Fruit fly (Drosophila melanogaster) whole organism, embryonic: ENCODE results near the gene CG31792.

Experiments
- Ada2b ChIP-seq: fragments of 200-800 bp; sonication (Bioruptor generic); IDR thresholded peaks from 2 replicates; pipeline ENCODE4 v1.3.6; 2022; ENCODE audit warnings: missing biosample characterization, missing genetic modification characterization
- Asciz ChIP-seq: fragments of 200-800 bp; sonication (Bioruptor generic); optimal IDR thresholded peaks from 2 replicates; lab custom pipeline; 2017; ENCODE audit warnings: missing biosample characterization, mild to moderate bottlenecking, missing genetic modification characterization, missing genetic modification reagents
- BtbVII ChIP-seq: fragments of 200-800 bp; sonication (Bioruptor generic); optimal IDR thresholded peaks from 3 replicates; lab custom pipeline; 2017; ENCODE audit warnings: missing biosample characterization, mild to moderate bottlenecking, missing genetic modification characterization
- CG13894 ChIP-seq: fragments of 200-800 bp; sonication (Bioruptor generic); optimal IDR thresholded peaks from 3 replicates; lab custom pipeline; 2018; ENCODE audit warnings: missing biosample characterization, mild to moderate bottlenecking, missing genetic modification characterization, moderate library complexity
- CG17802 ChIP-seq: fragments of 200-800 bp; sonication (Bioruptor generic); optimal IDR thresholded peaks from 2 replicates; lab custom pipeline; 2018; ENCODE audit warnings: missing biosample characterization, mild to moderate bottlenecking, missing genetic modification characterization, moderate library complexity
- CG2116 ChIP-seq: fragments of 200-800 bp; sonication (Bioruptor generic); optimal IDR thresholded peaks from 3 replicates; lab custom pipeline; 2018; ENCODE audit warnings: missing biosample characterization, mild to moderate bottlenecking, missing genetic modification characterization
- CG31441 ChIP-seq: fragments of 200-800 bp; sonication (Bioruptor generic); IDR thresholded peaks from 2 replicates; pipeline ENCODE4 v1.3.6; 2022; ENCODE audit warnings: missing biosample characterization, missing genetic modification characterization
- CG34376 ChIP-seq: fragments of 200-800 bp; sonication (Bioruptor generic); optimal IDR thresholded peaks from 2 replicates; lab custom pipeline; 2018; ENCODE audit warnings: missing biosample characterization, mild to moderate bottlenecking, missing genetic modification characterization
- CG6689 ChIP-seq: fragments of 200-800 bp; sonication (Bioruptor generic); IDR thresholded peaks from 2 replicates; pipeline ENCODE4 v1.3.6; 2022; ENCODE audit warnings: missing biosample characterization, missing genetic modification characterization
- CG7357 ChIP-seq: fragments of 200-800 bp; sonication (Bioruptor generic); IDR thresholded peaks from 3 replicates; pipeline ENCODE4 v1.3.6; 2022; ENCODE audit warnings: missing biosample characterization, missing genetic modification characterization
- CG7786 ChIP-seq: fragments of 200-800 bp; sonication (Bioruptor generic); optimal IDR thresholded peaks from 2 replicates; lab custom pipeline; 2016; ENCODE audit warnings: missing biosample characterization, missing genetic modification characterization
- CG7928 ChIP-seq: fragments of 200-800 bp; sonication (Bioruptor generic); optimal IDR thresholded peaks from 2 replicates; lab custom pipeline; 2017; ENCODE audit warnings: missing biosample characterization, mild to moderate bottlenecking, missing genetic modification characterization
- CG8944 ChIP-seq: fragments of 200-800 bp; sonication (Bioruptor generic); optimal IDR thresholded peaks from 3 replicates; lab custom pipeline; 2016; ENCODE audit warnings: missing biosample characterization, missing genetic modification characterization
- CG9215 ChIP-seq: fragments of 200-800 bp; sonication (Bioruptor generic); IDR thresholded peaks from 2 replicates; pipeline ENCODE4 v1.3.6; 2022; ENCODE audit warnings: missing biosample characterization, missing genetic modification characterization
- CG9727 ChIP-seq: fragments of 200-800 bp; sonication (Bioruptor generic); optimal IDR thresholded peaks from 3 replicates; lab custom pipeline; 2017; ENCODE audit warnings: missing biosample characterization, mild to moderate bottlenecking, missing genetic modification characterization
- Chrac-16 ChIP-seq: fragments of 200-800 bp; sonication (Bioruptor generic); optimal IDR thresholded peaks from 3 replicates; lab custom pipeline; 2016; ENCODE audit warnings: missing biosample characterization, missing genetic modification characterization
- CoRest ChIP-seq: fragments of 200-800 bp; sonication (Bioruptor generic); optimal IDR thresholded peaks from 3 replicates; lab custom pipeline; 2018; ENCODE audit warnings: missing biosample characterization, mild to moderate bottlenecking, missing genetic modification characterization, moderate library complexity
- Doc2 ChIP-seq: fragments of 200-800 bp; sonication (Bioruptor generic); IDR thresholded peaks from 2 replicates; pipeline ENCODE4 v1.3.6; 2022; ENCODE audit warnings: missing biosample characterization, missing genetic modification characterization
- Gsc ChIP-seq: fragments of 200-800 bp; sonication (Bioruptor generic); IDR thresholded peaks from 2 replicates; pipeline ENCODE4 v1.3.6; 2022; ENCODE audit warnings: missing biosample characterization, missing genetic modification characterization
- HLH4C ChIP-seq: fragments of 200-800 bp; sonication (Bioruptor generic); IDR thresholded peaks from 3 replicates; pipeline ENCODE4 v1.3.6; 2022; ENCODE audit warnings: missing biosample characterization, missing genetic modification characterization; ENCODE audit not compliant: partially characterized antibody
- Hey ChIP-seq: fragments of 200-800 bp; sonication (Bioruptor generic); optimal IDR thresholded peaks from 3 replicates; lab custom pipeline; 2018; ENCODE audit warnings: missing biosample characterization, mild to moderate bottlenecking, missing genetic modification characterization
- HmgZ ChIP-seq: fragments of 200-800 bp; sonication (Bioruptor generic); optimal IDR thresholded peaks from 2 replicates; lab custom pipeline; 2018; ENCODE audit warnings: missing biosample characterization, mild to moderate bottlenecking, missing genetic modification characterization
- Hr39 ChIP-seq: fragments of >200 bp; optimal IDR thresholded peaks from 2 replicates; lab custom pipeline; 2017
- Hsf ChIP-seq: fragments of 200-800 bp; sonication (Bioruptor generic); optimal IDR thresholded peaks from 3 replicates; lab custom pipeline; 2016; ENCODE audit warnings: missing biosample characterization, missing genetic modification characterization
- Lpt ChIP-seq: fragments of >200 bp; optimal IDR thresholded peaks from 2 replicates; lab custom pipeline; 2018; ENCODE audit warnings: missing biosample characterization, missing genetic modification characterization
- MBD-R2 ChIP-seq: fragments of 200-800 bp; sonication (Bioruptor generic); IDR thresholded peaks from 2 replicates; pipeline ENCODE4 v1.3.6; 2022; ENCODE audit warnings: missing biosample characterization, missing genetic modification characterization
- MESR4 ChIP-seq: fragments of 200-800 bp; sonication (Bioruptor generic); optimal IDR thresholded peaks from 2 replicates; lab custom pipeline; 2018; ENCODE audit warnings: missing biosample characterization, mild to moderate bottlenecking, missing genetic modification characterization, moderate library complexity
- Neu2 ChIP-seq: fragments of 200-800 bp; sonication (Bioruptor generic); optimal IDR thresholded peaks from 3 replicates; lab custom pipeline; 2016; ENCODE audit warnings: missing biosample characterization, missing genetic modification characterization, borderline replicate concordance
- Six4 ChIP-seq: fragments of 200-800 bp; sonication (Bioruptor generic); optimal IDR thresholded peaks from 2 replicates; lab custom pipeline; 2016; ENCODE audit warnings: missing biosample characterization, missing genetic modification characterization
- ac ChIP-seq: fragments of 200-800 bp; sonication (Bioruptor generic); optimal IDR thresholded peaks from 3 replicates; lab custom pipeline; 2017; ENCODE audit warnings: missing biosample characterization, mild to moderate bottlenecking, missing genetic modification characterization
- aop ChIP-seq: fragments of 200-800 bp; sonication (Bioruptor generic); IDR thresholded peaks from 2 replicates; pipeline ENCODE4 v1.3.6; 2022; ENCODE audit warnings: missing biosample characterization, missing genetic modification characterization
- cad ChIP-seq: fragments of >200 bp; optimal IDR thresholded peaks from 2 replicates; lab custom pipeline; 2017; ENCODE audit warnings: missing biosample characterization, missing genetic modification characterization
- caup ChIP-seq: fragments of 200-800 bp; sonication (Bioruptor generic); optimal IDR thresholded peaks from 3 replicates; lab custom pipeline; 2017; ENCODE audit warnings: missing biosample characterization, mild to moderate bottlenecking, missing genetic modification characterization, moderate library complexity; ENCODE audit not compliant: severe bottlenecking
- corto ChIP-seq: fragments of 200-800 bp; sonication (Bioruptor generic); optimal IDR thresholded peaks from 2 replicates; lab custom pipeline; 2016; ENCODE audit warnings: missing biosample characterization, mild to moderate bottlenecking, missing genetic modification characterization, moderate library complexity
- cwo ChIP-seq: fragments of 200-800 bp; sonication (Bioruptor generic); optimal IDR thresholded peaks from 3 replicates; lab custom pipeline; 2017; ENCODE audit warnings: missing biosample characterization, missing genetic modification characterization, mild to moderate bottlenecking, moderate library complexity, missing genetic modification reagents
- dimm ChIP-seq: fragments of 200-800 bp; sonication (Bioruptor generic); IDR thresholded peaks from 2 replicates; pipeline ENCODE4 v1.3.6; 2022; ENCODE audit warnings: missing biosample characterization, missing genetic modification characterization
- gce ChIP-seq: fragments of 200-800 bp; sonication (Bioruptor generic); IDR thresholded peaks from 3 replicates; pipeline ENCODE4 v1.3.6; 2022; ENCODE audit warnings: missing biosample characterization, missing genetic modification characterization
- gro ChIP-seq: fragments of 200-800 bp; sonication (Bioruptor generic); optimal IDR thresholded peaks from 2 replicates; lab custom pipeline; 2016; ENCODE audit warnings: missing biosample characterization, missing genetic modification characterization
- gsb-n ChIP-seq: fragments of 200-800 bp; sonication (Bioruptor generic); optimal IDR thresholded peaks from 3 replicates; lab custom pipeline; 2018; ENCODE audit warnings: missing biosample characterization, mild to moderate bottlenecking, missing genetic modification characterization
- hb ChIP-seq: fragments of 200-800 bp; sonication (Bioruptor generic); IDR thresholded peaks from 3 replicates; pipeline ENCODE4 v1.3.6; 2022; ENCODE audit warnings: missing biosample characterization, missing genetic modification characterization; ENCODE audit not compliant: partially characterized antibody
- inv ChIP-seq: fragments of 200-800 bp; sonication (Bioruptor generic); IDR thresholded peaks from 2 replicates; pipeline ENCODE4 v1.3.6; 2022; ENCODE audit warnings: missing biosample characterization, missing genetic modification characterization; ENCODE audit not compliant: partially characterized antibody
- klu ChIP-seq: fragments of 200-800 bp; sonication (Bioruptor generic); IDR thresholded peaks from 2 replicates; pipeline ENCODE4 v1.3.6; 2022; ENCODE audit warnings: missing biosample characterization, missing genetic modification characterization
- lilli ChIP-seq: fragments of 200-800 bp; sonication (Bioruptor generic); optimal IDR thresholded peaks from 3 replicates; lab custom pipeline; 2016; ENCODE audit warnings: missing biosample characterization, missing genetic modification characterization
- nerfin-1 ChIP-seq: fragments of 200-800 bp; sonication (Bioruptor generic); optimal IDR thresholded peaks from 3 replicates; lab custom pipeline; 2019; ENCODE audit warnings: missing biosample characterization, mild to moderate bottlenecking, missing genetic modification characterization, moderate library complexity
- onecut ChIP-seq: fragments of 200-800 bp; sonication (Bioruptor generic); IDR thresholded peaks from 2 replicates; pipeline ENCODE4 v1.3.6; 2022; ENCODE audit warnings: missing biosample characterization, missing genetic modification characterization
- pho ChIP-seq: fragments of 200-800 bp; sonication (Bioruptor generic); optimal IDR thresholded peaks from 2 replicates; lab custom pipeline; 2016; ENCODE audit warnings: missing biosample characterization, missing genetic modification characterization
- sim ChIP-seq: fragments of 200-800 bp; sonication (Bioruptor generic); IDR thresholded peaks from 2 replicates; pipeline ENCODE4 v1.3.6; 2022; ENCODE audit warnings: missing biosample characterization, missing genetic modification characterization
- so ChIP-seq: fragments of 200-800 bp; sonication (Bioruptor generic); IDR thresholded peaks from 3 replicates; pipeline ENCODE4 v1.3.6; 2022; ENCODE audit warnings: missing biosample characterization, missing genetic modification characterization
- sqz ChIP-seq: fragments of 200-800 bp; sonication (Bioruptor generic); optimal IDR thresholded peaks from 3 replicates; lab custom pipeline; 2018; ENCODE audit warnings: missing biosample characterization, mild to moderate bottlenecking, missing genetic modification characterization
- ssp ChIP-seq: fragments of 200-800 bp; sonication (Bioruptor generic); IDR thresholded peaks from 2 replicates; pipeline ENCODE4 v1.3.6; 2022; ENCODE audit warnings: missing biosample characterization, missing genetic modification characterization
- sug ChIP-seq: fragments of 200-800 bp; optimal IDR thresholded peaks from 2 replicates; lab custom pipeline; 2019; ENCODE audit warnings: missing biosample characterization, mild to moderate bottlenecking, missing genetic modification characterization, moderate library complexity
- toy ChIP-seq: fragments of 200-800 bp; sonication (Bioruptor generic); IDR thresholded peaks from 2 replicates; pipeline ENCODE4 v1.3.6; 2022; ENCODE audit warnings: missing biosample characterization, missing genetic modification characterization
- vfl ChIP-seq: fragments of 200-800 bp; sonication (Bioruptor generic); optimal IDR thresholded peaks from 2 replicates; lab custom pipeline; 2016; ENCODE audit warnings: missing biosample characterization, missing genetic modification characterization

Gene CG31792

DNA sequence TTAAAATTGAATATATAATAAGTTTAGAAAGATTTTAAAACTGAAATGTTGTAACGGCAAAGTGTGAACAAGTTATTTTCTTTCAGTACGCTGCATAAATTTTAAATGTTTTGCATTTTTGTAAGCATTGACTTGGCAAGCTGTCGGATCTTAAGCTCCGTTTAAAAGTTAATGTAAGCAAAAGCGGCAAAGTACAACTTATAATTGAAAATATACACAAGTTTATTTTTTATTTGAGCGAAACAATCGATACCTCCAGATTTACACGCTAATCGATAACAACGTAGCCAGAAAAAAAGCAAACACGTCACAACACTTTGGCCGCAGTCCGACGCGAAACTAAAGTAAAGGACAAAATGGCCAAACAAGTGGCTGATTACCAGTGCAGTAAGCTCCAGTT, 44.3 kb downstream of the CG31792 start, which contains the start of gene Catsup (continued):
- TF ChIP-seq pho (GFP tag; lab: Kevin White, UChicago) (no peak), CG8944 (GFP tag; lab: Kevin White, UChicago) (no peak), sug (tag; lab: Kevin White, UChicago) (no peak), vfl (GFP tag; lab: Kevin White, UChicago) (no peak), gsb-n (no peak), HmgZ (tag; lab: Kevin White, UChicago) (peak; percentile 12), cwo (GFP tag; lab: Kevin White, UChicago) (no peak), MBD-R2 (GFP tag; lab: Robert Waterston, UW) (peak; percentile 71), inv (GFP tag; lab: Robert Waterston, UW) (peak; percentile 61), Hr39 (no peak), CG7357 (GFP tag; lab: Robert Waterston, UW) (peak; percentile 82), Hey (tag; lab: Kevin White, UChicago) (no peak), Neu2 (no peak), lilli (GFP tag; lab: Kevin White, UChicago) (no peak), MESR4 (GFP tag; lab: Kevin White, UChicago) (peak; percentile 54), ac (no peak), Hsf (GFP tag; lab: Kevin White, UChicago) (no peak), caup (GFP tag; lab: Kevin White, UChicago) (no peak), BtbVII (GFP tag; lab: Kevin White, UChicago) (no peak), CG34376 (GFP tag; lab: Kevin White, UChicago) (no peak), CG31441 (GFP tag; lab: Robert Waterston, UW) (no peak), cad (GFP tag; lab: Kevin White, UChicago) (no peak), CG7786 (GFP tag; lab: Kevin White, UChicago) (no peak), CoRest (tag; lab: Kevin White, UChicago) (no peak), gro (GFP tag; lab: Kevin White, UChicago) (no peak), hb (GFP tag; lab: Robert Waterston, UW) (peak; percentile 58; the same call in 1 of the 3 replicates), CG6689 (GFP tag; lab: Robert Waterston, UW) (no peak), aop (GFP tag; lab: Robert Waterston, UW) (no peak), corto (GFP tag; lab: Kevin White, UChicago) (no peak), dimm (GFP tag; lab: Robert Waterston, UW) (no peak), so (GFP tag; lab: Robert Waterston, UW) (no peak), nerfin-1 (tag; lab: Kevin White, UChicago) (no peak), CG17802 (tag; lab: Kevin White, UChicago) (no peak), ssp (GFP tag; lab: Robert Waterston, UW) (peak; percentile 74), Six4 (GFP tag; lab: Kevin White, UChicago) (no peak), HLH4C (peak; percentile 77), Doc2 (no peak), Chrac-16 (GFP tag; lab: Kevin White, UChicago) (no peak), sqz (GFP tag; lab: Kevin White, UChicago) (no peak), CG7928 (no peak), CG2116 (peak; percentile 74), toy (GFP tag; lab: Robert Waterston, UW) (no peak), Lpt (GFP tag; lab: Kevin White, UChicago) (no peak), klu (GFP tag; lab: Robert Waterston, UW) (no peak), onecut (GFP tag; lab: Robert Waterston, UW) (no peak), CG9727 (GFP tag; lab: Kevin White, UChicago) (no peak), gce (no peak), CG9215 (GFP tag; lab: Robert Waterston, UW) (no peak), CG13894 (no peak), Asciz (no peak), Ada2b (GFP tag; lab: Robert Waterston, UW) (no peak), Gsc (GFP tag; lab: Robert Waterston, UW) (no peak), sim (GFP tag; lab: Robert Waterston, UW) (no peak)
